Fruit fly (Drosophila melanogaster): ENCODE measurements around the gene CG42240.

dm6 chrX:6346926-6347367 lies 16.3 kb downstream of the CG42240 start, which contains the start of gene CG3847:
- TF ChIP-seq CG9948 (tag; optimal IDR thresholded peaks at IDR 0.05) (no peak), EcR (GFP tag; optimal IDR thresholded peaks at IDR 0.05) (no peak), CG14655 (GFP tag; optimal IDR thresholded peaks at IDR 0.05) (no peak), CG8159 (tag; optimal IDR thresholded peaks at IDR 0.05) (peak; percentile 10), CG32121 (GFP tag; IDR thresholded peaks at IDR 0.05) (peak; percentile 36; the same call in 1 of the 2 replicates), rn (GFP tag; IDR thresholded peaks at IDR 0.05) (no peak), CG15710 (tag; optimal IDR thresholded peaks at IDR 0.05) (peak; percentile 11), Pif1B (GFP tag; optimal IDR thresholded peaks at IDR 0.05) (no peak), gl (tag; optimal IDR thresholded peaks at IDR 0.05) (no peak)

All from whole organism, pupa.